Worm (Caenorhabditis elegans) whole organism, L3 larva: ENCODE data around the gene fbxc-32.

Source experiments
- ama-1 ChIP-seq: fragments of 150-350 bp; optimal IDR thresholded peaks from 2 replicates; lab custom pipeline; 2018
- nhr-23 ChIP-seq: fragments of 150-350 bp; optimal IDR thresholded peaks from 2 replicates; lab custom pipeline; 2014; ENCODE audit warnings: missing biosample characterization, missing genetic modification reagents, missing genetic modification characterization
- nhr-237 ChIP-seq: fragments of 150-350 bp; optimal IDR thresholded peaks from 2 replicates; lab custom pipeline; 2014; ENCODE audit warnings: missing biosample characterization, missing genetic modification characterization
- ztf-4 ChIP-seq: fragments of 150-350 bp; optimal IDR thresholded peaks from 2 replicates; lab custom pipeline; 2014; ENCODE audit warnings: missing biosample characterization, missing genetic modification characterization

DNA sequence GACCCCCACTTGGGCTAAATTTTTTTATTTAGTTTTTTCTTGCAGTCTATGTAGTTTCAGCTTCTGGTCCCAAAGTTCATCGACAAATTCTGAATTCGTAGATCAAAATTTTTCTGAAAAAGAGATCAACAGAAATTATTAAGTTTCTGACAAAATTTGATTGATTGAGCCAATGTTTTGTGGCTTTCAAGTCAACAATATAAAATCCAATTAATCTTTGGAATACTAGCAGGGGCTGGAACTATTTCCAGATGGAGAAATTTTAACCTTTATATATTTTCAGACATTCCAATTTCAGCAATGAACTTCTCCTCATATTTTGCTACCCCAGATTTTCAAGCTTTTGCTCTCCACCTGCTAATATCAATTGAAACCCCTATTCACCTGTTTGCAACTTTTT lies 34.9 kb upstream of the fbxc-32 start, which contains the start of gene srh-274:
- no peak for TF ChIP-seq nhr-23
- no peak for TF ChIP-seq ama-1
- no peak for TF ChIP-seq ztf-4 (tag; lab: Kevin White, UChicago)
- TF ChIP-seq nhr-237, result no peak
